Worm (Caenorhabditis elegans) whole organism, L4/young adult: ENCODE results near the gene hlh-30.

Experiments used
- W03F9.2 ChIP-seq: fragments of 150-350 bp; optimal IDR thresholded peaks from 2 replicates; lab custom pipeline; 2014; ENCODE audit warnings: missing biosample characterization, missing genetic modification characterization
- dao-5 ChIP-seq: sonication (generic microtip); optimal IDR thresholded peaks from 2 replicates; lab custom pipeline; 2016; ENCODE audit warnings: missing genotype, missing genetic modification characterization, moderate library complexity, missing compliant biosample characterization

DNA sequence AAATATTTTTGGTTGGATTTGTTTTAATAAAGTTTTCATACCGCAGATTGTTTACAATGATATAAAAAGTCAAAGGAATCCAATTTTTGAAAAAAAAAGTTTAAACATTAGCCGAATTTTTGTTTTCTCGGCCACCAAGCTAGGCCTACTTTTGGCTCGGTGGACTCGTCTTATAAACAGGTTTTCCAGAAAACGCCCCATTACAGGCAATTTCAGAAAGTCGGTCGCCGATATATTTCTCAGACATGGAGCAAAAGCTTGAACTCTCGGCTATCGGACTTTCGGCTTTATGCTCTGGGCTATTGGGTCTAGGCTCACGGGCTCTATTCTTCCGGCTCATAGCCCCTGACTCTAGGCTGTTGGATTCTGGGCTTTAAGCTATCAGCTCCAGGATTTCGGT is 48.3 kb upstream of the hlh-30 start:
- TF ChIP-seq dao-5 (no peak), W03F9.2 (tag; lab: Kevin White, UChicago) (no peak)
